Worm (Caenorhabditis elegans) whole organism, L2 larva: Measurements from ENCODE around the gene srab-10.

ENCODE experiments used
- aly-2 ChIP-seq: fragments of 150-350 bp; optimal IDR thresholded peaks from 2 replicates; lab custom pipeline; 2014; ENCODE audit warnings: missing biosample characterization, missing genetic modification characterization
- fos-1 ChIP-seq: fragments of 150-350 bp; optimal IDR thresholded peaks from 2 replicates; lab custom pipeline; 2014; ENCODE audit warnings: missing biosample characterization, missing genetic modification characterization
- gmeb-1 ChIP-seq: fragments of 150-350 bp; optimal IDR thresholded peaks from 2 replicates; lab custom pipeline; 2014; ENCODE audit warnings: missing biosample characterization, missing genetic modification characterization
- nhr-12 ChIP-seq: fragments of 150-350 bp; optimal IDR thresholded peaks from 2 replicates; lab custom pipeline; 2014; ENCODE audit warnings: missing biosample characterization, missing genetic modification characterization
- unc-39 ChIP-seq: fragments of 150-350 bp; optimal IDR thresholded peaks from 2 replicates; lab custom pipeline; 2014; ENCODE audit warnings: missing biosample characterization, missing genetic modification characterization

ce11 chrV:3124912-3125311 is 19.5 kb downstream of the srab-10 start, which contains the start of gene Y73C8C.12:
- TF ChIP-seq unc-39 (tag; lab: Kevin White, UChicago), result no peak
- no peak for TF ChIP-seq gmeb-1
- no peak for TF ChIP-seq nhr-12 (tag; lab: Kevin White, UChicago)
- TF ChIP-seq fos-1 (tag; lab: Kevin White, UChicago), result no peak
- TF ChIP-seq aly-2, result no peak
